In genomic region chr2L:8738253-8738665, dm6 we compare ENCODE assay signal across 1 fruit fly cellular context.
A peak's percentile ranks its signal among the peaks of the same experiment; 100 is the strongest.
TF ChIP-seq lines count a peak whose summit lies in the region.

No protein-coding gene starts in this region.

TF ChIP-seq in whole organism, embryonic, 481 proteins besides CTCF, POLR2A, EP300 and RAD21 (continued from another document and continues in another):
- peak; percentile 68 for TF ChIP-seq cwo (GFP tag; optimal IDR thresholded peaks at IDR 0.05; lab: Kevin White, UChicago)
- peak; percentile 69 for TF ChIP-seq sens (GFP tag; lab: Kevin White, UChicago)
- TF ChIP-seq wdn (GFP tag; IDR thresholded peaks at IDR 0.05; lab: Robert Waterston, UW): 0 out of 2 replicates have a peak, but pooled peaks have one; percentile 38
- no peak for TF ChIP-seq prd (optimal IDR thresholded peaks at IDR 0.05; lab: Kevin White, UChicago)
- peak; percentile 54 for TF ChIP-seq prd (GFP tag; IDR thresholded peaks at IDR 0.05; lab: Robert Waterston, UW)
- TF ChIP-seq schlank (tag; optimal IDR thresholded peaks at IDR 0.05; lab: Kevin White, UChicago): peak; percentile 26
- peak; percentile 63 for TF ChIP-seq CG9932 (GFP tag; IDR thresholded peaks at IDR 0.05; lab: Robert Waterston, UW)
- TF ChIP-seq dpn (GFP tag; optimal IDR thresholded peaks at IDR 0.05; lab: Kevin White, UChicago): peak; percentile 29 to 30
- peak; percentile 50 for TF ChIP-seq nau (GFP tag; optimal IDR thresholded peaks at IDR 0.05; lab: Kevin White, UChicago)
- TF ChIP-seq Meics (GFP tag; optimal IDR thresholded peaks at IDR 0.05; lab: Kevin White, UChicago): peak; percentile 52
- peak; percentile 78 for TF ChIP-seq grn (GFP tag; optimal IDR thresholded peaks at IDR 0.05; lab: Kevin White, UChicago)
- peak; percentile 72 for TF ChIP-seq CG12769 (tag; optimal IDR thresholded peaks at IDR 0.05; lab: Kevin White, UChicago)
- TF ChIP-seq jumu (GFP tag; optimal IDR thresholded peaks at IDR 0.05; lab: Kevin White, UChicago): no peak
- peak; percentile 98 for TF ChIP-seq mirr (GFP tag; optimal IDR thresholded peaks at IDR 0.05; lab: Kevin White, UChicago)
- no peak for TF ChIP-seq CG14860 (GFP tag; IDR thresholded peaks at IDR 0.05; lab: Robert Waterston, UW; ENCODE audit: partially characterized antibody)
- TF ChIP-seq HmgZ (tag; optimal IDR thresholded peaks at IDR 0.05; lab: Kevin White, UChicago): peak; percentile 71
- TF ChIP-seq CG8290 (GFP tag; optimal IDR thresholded peaks at IDR 0.05; lab: Kevin White, UChicago): no peak
- peak in 1 of 2 experiments; percentile 39 for TF ChIP-seq CG8290 (tag; optimal IDR thresholded peaks at IDR 0.05; lab: Kevin White, UChicago)
- TF ChIP-seq CG31441 (GFP tag; IDR thresholded peaks at IDR 0.05; lab: Robert Waterston, UW): peak; percentile 20; the same call in 1 of the 2 replicates
- peak; percentile 77 for TF ChIP-seq CG8281 (tag; optimal IDR thresholded peaks at IDR 0.05; lab: Kevin White, UChicago)
- TF ChIP-seq CG1529 (GFP tag; optimal IDR thresholded peaks at IDR 0.05; lab: Kevin White, UChicago): no peak
- 0 out of 2 replicates have a peak, but pooled peaks have one; percentile 33 for TF ChIP-seq CG4730 (GFP tag; IDR thresholded peaks at IDR 0.05; lab: Robert Waterston, UW)
- TF ChIP-seq Pdp1 (GFP tag; optimal IDR thresholded peaks at IDR 0.05; lab: Kevin White, UChicago): peak; percentile 14 to 90
- no peak for TF ChIP-seq ham (GFP tag; IDR thresholded peaks at IDR 0.05; lab: Robert Waterston, UW)
- peak; percentile 29; the same call in 1 of the 3 replicates for TF ChIP-seq CG14050 (GFP tag; IDR thresholded peaks at IDR 0.05; lab: Robert Waterston, UW)
- peak; percentile 48 for TF ChIP-seq Sox102F (GFP tag; optimal IDR thresholded peaks at IDR 0.05; lab: Kevin White, UChicago)
- peak; percentile 9 for TF ChIP-seq CG15011 (GFP tag; optimal IDR thresholded peaks at IDR 0.05; lab: Kevin White, UChicago)
- no peak for TF ChIP-seq Doc2 (GFP tag; IDR thresholded peaks at IDR 0.05; lab: Robert Waterston, UW)
- peak; percentile 56 for TF ChIP-seq CG10543 (GFP tag; optimal IDR thresholded peaks at IDR 0.05; lab: Kevin White, UChicago)
- TF ChIP-seq CG18262 (tag; optimal IDR thresholded peaks at IDR 0.05; lab: Kevin White, UChicago): peak; percentile 25
- TF ChIP-seq CG15479 (GFP tag; optimal IDR thresholded peaks at IDR 0.05; lab: Kevin White, UChicago): peak; percentile 36
- peak; percentile 34 for TF ChIP-seq CG17359 (tag; optimal IDR thresholded peaks at IDR 0.05; lab: Kevin White, UChicago)
- TF ChIP-seq CG7839 (tag; optimal IDR thresholded peaks at IDR 0.05; lab: Kevin White, UChicago): peak; percentile 47
- peak; percentile 88 for TF ChIP-seq CG34376 (GFP tag; optimal IDR thresholded peaks at IDR 0.05; lab: Kevin White, UChicago)
- TF ChIP-seq PHDP (tag; optimal IDR thresholded peaks at IDR 0.05; lab: Kevin White, UChicago): peak; percentile 59
- TF ChIP-seq CG2678 (tag; optimal IDR thresholded peaks at IDR 0.05; lab: Kevin White, UChicago): peak; percentile 68
- peak; percentile 25 for TF ChIP-seq CG10147 (GFP tag; optimal IDR thresholded peaks at IDR 0.05; lab: Kevin White, UChicago)
- peak; percentile 69 for TF ChIP-seq sd (tag; optimal IDR thresholded peaks at IDR 0.05; lab: Kevin White, UChicago)
- TF ChIP-seq CG17361 (GFP tag; IDR thresholded peaks at IDR 0.05; lab: Robert Waterston, UW): peak; percentile 45; the same call in 1 of the 3 replicates
- peak; percentile 66 for TF ChIP-seq Hmr (GFP tag; optimal IDR thresholded peaks at IDR 0.05; lab: Kevin White, UChicago)
- TF ChIP-seq chinmo (GFP tag; IDR thresholded peaks at IDR 0.05; lab: Robert Waterston, UW; ENCODE audit: partially characterized antibody): 0 out of 4 replicates have a peak, but pooled peaks have one; percentile 33
- peak; percentile 27 for TF ChIP-seq maf-S (GFP tag; optimal IDR thresholded peaks at IDR 0.05; lab: Kevin White, UChicago)
- peak; percentile 58 for TF ChIP-seq Awh (GFP tag; IDR thresholded peaks at IDR 0.05; lab: Robert Waterston, UW)
- TF ChIP-seq CG10366 (GFP tag; IDR thresholded peaks at IDR 0.05; lab: Robert Waterston, UW): peak; percentile 58; the same call in 1 of the 2 replicates
- TF ChIP-seq Fer1 (GFP tag; optimal IDR thresholded peaks at IDR 0.05; lab: Kevin White, UChicago): peak; percentile 60
- TF ChIP-seq scrt (GFP tag; optimal IDR thresholded peaks at IDR 0.05; lab: Kevin White, UChicago): peak; percentile 54
- peak; percentile 20 for TF ChIP-seq Oli (tag; optimal IDR thresholded peaks at IDR 0.05; lab: Kevin White, UChicago)
- TF ChIP-seq zfh1 (GFP tag; IDR thresholded peaks at IDR 0.05; lab: Robert Waterston, UW): 0 out of 3 replicates have a peak, but pooled peaks have one; percentile 18
- peak; percentile 49 for TF ChIP-seq NfI (GFP tag; optimal IDR thresholded peaks at IDR 0.05; lab: Kevin White, UChicago)
- peak; percentile 94 for TF ChIP-seq exex (tag; optimal IDR thresholded peaks at IDR 0.05; lab: Kevin White, UChicago)
- no peak for TF ChIP-seq CG34224 (GFP tag; IDR thresholded peaks at IDR 0.05; lab: Robert Waterston, UW; ENCODE audit: partially characterized antibody)
- peak; percentile 45 for TF ChIP-seq CG1603 (tag; optimal IDR thresholded peaks at IDR 0.05; lab: Kevin White, UChicago)
- peak in 1 of 2 experiments; percentile 26 for TF ChIP-seq Hr51 (GFP tag; optimal IDR thresholded peaks at IDR 0.05; lab: Kevin White, UChicago)
- TF ChIP-seq stc (GFP tag; IDR thresholded peaks at IDR 0.05; lab: Robert Waterston, UW): peak; percentile 44; the same call in 1 of the 2 replicates
- TF ChIP-seq tna (GFP tag; IDR thresholded peaks at IDR 0.05; lab: Robert Waterston, UW; ENCODE audit: partially characterized antibody): peak; percentile 28; the same call in 1 of the 2 replicates
- peak; percentile 49; the same call in 1 of the 3 replicates for TF ChIP-seq ken (GFP tag; IDR thresholded peaks at IDR 0.05; lab: Robert Waterston, UW)
- TF ChIP-seq crc (GFP tag; optimal IDR thresholded peaks at IDR 0.05; lab: Kevin White, UChicago): peak; percentile 12
- peak; percentile 40 for TF ChIP-seq Hand (GFP tag; optimal IDR thresholded peaks at IDR 0.05; lab: Kevin White, UChicago)
- peak; percentile 51; the same call in 1 of the 2 replicates for TF ChIP-seq Adf1 (GFP tag; IDR thresholded peaks at IDR 0.05; lab: Robert Waterston, UW)
- TF ChIP-seq CG3726 (GFP tag; IDR thresholded peaks at IDR 0.05; lab: Robert Waterston, UW): no peak
- TF ChIP-seq CG11398 (GFP tag; optimal IDR thresholded peaks at IDR 0.05; lab: Kevin White, UChicago): no peak
- no peak; the same call in 2 of the 3 replicates for TF ChIP-seq HLH4C (GFP tag; IDR thresholded peaks at IDR 0.05; lab: Robert Waterston, UW; ENCODE audit: partially characterized antibody)
- no peak for TF ChIP-seq slp2 (GFP tag; optimal IDR thresholded peaks at IDR 0.05; lab: Kevin White, UChicago)
- 0 out of 2 replicates have a peak, but pooled peaks have one; percentile 18 for TF ChIP-seq Drgx (GFP tag; IDR thresholded peaks at IDR 0.05; lab: Robert Waterston, UW)
- TF ChIP-seq Hr3 (GFP tag; optimal IDR thresholded peaks at IDR 0.05; lab: Kevin White, UChicago): peak; percentile 36
- TF ChIP-seq CG15601 (tag; optimal IDR thresholded peaks at IDR 0.05; lab: Kevin White, UChicago): peak; percentile 11
- TF ChIP-seq CG10654 (GFP tag; optimal IDR thresholded peaks at IDR 0.05; lab: Kevin White, UChicago): no peak
- peak; percentile 93 for TF ChIP-seq row (GFP tag; IDR thresholded peaks at IDR 0.05; lab: Robert Waterston, UW)
- peak; percentile 60; the same call in 1 of the 2 replicates for TF ChIP-seq NFAT (GFP tag; IDR thresholded peaks at IDR 0.05; lab: Robert Waterston, UW)
- no peak for TF ChIP-seq Ets97D (GFP tag; optimal IDR thresholded peaks at IDR 0.05; lab: Kevin White, UChicago)
- TF ChIP-seq CG10274 (GFP tag; optimal IDR thresholded peaks at IDR 0.05; lab: Kevin White, UChicago): peak; percentile 5
- TF ChIP-seq chn (GFP tag; optimal IDR thresholded peaks at IDR 0.05; lab: Kevin White, UChicago): peak; percentile 2
- peak; percentile 34; the same call in 1 of the 2 replicates for TF ChIP-seq gsb (GFP tag; IDR thresholded peaks at IDR 0.05; lab: Robert Waterston, UW)
- TF ChIP-seq Xbp1 (GFP tag; optimal IDR thresholded peaks at IDR 0.05; lab: Kevin White, UChicago): peak; percentile 34
- TF ChIP-seq CG6272 (GFP tag; IDR thresholded peaks at IDR 0.05; lab: Robert Waterston, UW): no peak
- TF ChIP-seq CoRest (tag; optimal IDR thresholded peaks at IDR 0.05; lab: Kevin White, UChicago): peak; percentile 21
- TF ChIP-seq CG13894 (tag; optimal IDR thresholded peaks at IDR 0.05; lab: Kevin White, UChicago): peak; percentile 52
- TF ChIP-seq shn (GFP tag; optimal IDR thresholded peaks at IDR 0.05; lab: Kevin White, UChicago): peak; percentile 40
- TF ChIP-seq CG9876 (GFP tag; optimal IDR thresholded peaks at IDR 0.05; lab: Kevin White, UChicago): no peak
- peak; percentile 30 for TF ChIP-seq Asciz (GFP tag; optimal IDR thresholded peaks at IDR 0.05; lab: Kevin White, UChicago)
- no peak for TF ChIP-seq eyg (GFP tag; optimal IDR thresholded peaks at IDR 0.05; lab: Kevin White, UChicago)
- TF ChIP-seq CrebB (tag; optimal IDR thresholded peaks at IDR 0.05; lab: Kevin White, UChicago): peak; percentile 20
- peak; percentile 52 for TF ChIP-seq gro (GFP tag; optimal IDR thresholded peaks at IDR 0.05; lab: Kevin White, UChicago)
- peak; percentile 79 for TF ChIP-seq CG18599 (GFP tag; optimal IDR thresholded peaks at IDR 0.05; lab: Kevin White, UChicago)
- peak; percentile 41 for TF ChIP-seq CG16863 (GFP tag; optimal IDR thresholded peaks at IDR 0.05; lab: Kevin White, UChicago)
- TF ChIP-seq GATAe (GFP tag; conservative IDR thresholded peaks at IDR 0.05; lab: Robert Waterston, UW): peak; percentile 91
- TF ChIP-seq CG15269 (tag; optimal IDR thresholded peaks at IDR 0.05; lab: Kevin White, UChicago): peak; percentile 39
- no peak for TF ChIP-seq CG6254 (GFP tag; optimal IDR thresholded peaks at IDR 0.05; lab: Kevin White, UChicago)
- TF ChIP-seq btn (GFP tag; optimal IDR thresholded peaks at IDR 0.05; lab: Kevin White, UChicago): no peak
- TF ChIP-seq CG6689 (GFP tag; IDR thresholded peaks at IDR 0.05; lab: Robert Waterston, UW): peak; percentile 61
- TF ChIP-seq CG9727 (GFP tag; optimal IDR thresholded peaks at IDR 0.05; lab: Kevin White, UChicago): peak; percentile 28
- 0 out of 2 replicates have a peak, but pooled peaks have one; percentile 25 for TF ChIP-seq CG32772 (GFP tag; IDR thresholded peaks at IDR 0.05; lab: Robert Waterston, UW)
- peak; percentile 9 for TF ChIP-seq tx (GFP tag; optimal IDR thresholded peaks at IDR 0.05; lab: Kevin White, UChicago)
- peak; percentile 78 for TF ChIP-seq CG2120 (GFP tag; optimal IDR thresholded peaks at IDR 0.05; lab: Kevin White, UChicago)
- TF ChIP-seq Ravus (GFP tag; IDR thresholded peaks at IDR 0.05; lab: Robert Waterston, UW): no peak
- TF ChIP-seq CG6813 (GFP tag; optimal IDR thresholded peaks at IDR 0.05; lab: Kevin White, UChicago): peak; percentile 15
- peak; percentile 83 for TF ChIP-seq sug (tag; optimal IDR thresholded peaks at IDR 0.05; lab: Kevin White, UChicago)
- peak; percentile 51 for TF ChIP-seq tap (tag; optimal IDR thresholded peaks at IDR 0.05; lab: Kevin White, UChicago)
- TF ChIP-seq bab2 (GFP tag; optimal IDR thresholded peaks at IDR 0.05; lab: Kevin White, UChicago): peak; percentile 14
- peak; percentile 68 for TF ChIP-seq CG14441 (GFP tag; IDR thresholded peaks at IDR 0.05; lab: Robert Waterston, UW)
- peak; percentile 37; the same call in 1 of the 3 replicates for TF ChIP-seq CG11695 (GFP tag; IDR thresholded peaks at IDR 0.05; lab: Robert Waterston, UW)
- TF ChIP-seq CG11085 (GFP tag; IDR thresholded peaks at IDR 0.05; lab: Robert Waterston, UW): peak; percentile 26; the same call in 1 of the 2 replicates
- TF ChIP-seq CG9215 (GFP tag; IDR thresholded peaks at IDR 0.05; lab: Robert Waterston, UW): no peak
- TF ChIP-seq CG3163 (GFP tag; optimal IDR thresholded peaks at IDR 0.05; lab: Kevin White, UChicago): peak; percentile 26
- TF ChIP-seq slbo (GFP tag; IDR thresholded peaks at IDR 0.05; lab: Robert Waterston, UW): peak; percentile 73
- TF ChIP-seq ind (GFP tag; optimal IDR thresholded peaks at IDR 0.05; lab: Kevin White, UChicago): peak; percentile 39
- TF ChIP-seq CG17328 (GFP tag; IDR thresholded peaks at IDR 0.05; lab: Robert Waterston, UW): peak; percentile 51
- 0 out of 2 replicates have a peak, but pooled peaks have one; percentile 25 for TF ChIP-seq E2f1 (GFP tag; IDR thresholded peaks at IDR 0.05; lab: Robert Waterston, UW)
- peak; percentile 49 for TF ChIP-seq CG12659 (GFP tag; optimal IDR thresholded peaks at IDR 0.05; lab: Kevin White, UChicago)
- TF ChIP-seq ara (GFP tag; IDR thresholded peaks at IDR 0.05; lab: Robert Waterston, UW): peak; percentile 66
- peak; percentile 68 for TF ChIP-seq gem (tag; optimal IDR thresholded peaks at IDR 0.05; lab: Kevin White, UChicago)
- peak; percentile 49 for TF ChIP-seq CG8924 (tag; optimal IDR thresholded peaks at IDR 0.05; lab: Kevin White, UChicago)
- TF ChIP-seq CG11504 (tag; optimal IDR thresholded peaks at IDR 0.05; lab: Kevin White, UChicago): peak; percentile 40
- no peak for TF ChIP-seq MESR4 (GFP tag; optimal IDR thresholded peaks at IDR 0.05; lab: Kevin White, UChicago)
- peak; percentile 21 for TF ChIP-seq ftz-f1 (GFP tag; optimal IDR thresholded peaks at IDR 0.05; lab: Kevin White, UChicago)
- no peak for TF ChIP-seq Ptx1 (GFP tag; IDR thresholded peaks at IDR 0.05; lab: Robert Waterston, UW)
- no peak for TF ChIP-seq peb (GFP tag; IDR thresholded peaks at IDR 0.05; lab: Robert Waterston, UW)
- TF ChIP-seq CG7556 (GFP tag; optimal IDR thresholded peaks at IDR 0.05; lab: Kevin White, UChicago): peak; percentile 38
- peak; percentile 23 for TF ChIP-seq CG7786 (GFP tag; optimal IDR thresholded peaks at IDR 0.05; lab: Kevin White, UChicago)
- no peak for TF ChIP-seq Max (GFP tag; optimal IDR thresholded peaks at IDR 0.05; lab: Kevin White, UChicago)
- TF ChIP-seq bsh (GFP tag; optimal IDR thresholded peaks at IDR 0.05; lab: Kevin White, UChicago): peak in 1 of 2 experiments; percentile 13
- peak; percentile 40 for TF ChIP-seq CG15514 (GFP tag; optimal IDR thresholded peaks at IDR 0.05; lab: Kevin White, UChicago)
- TF ChIP-seq CG17802 (tag; optimal IDR thresholded peaks at IDR 0.05; lab: Kevin White, UChicago): no peak
- TF ChIP-seq Hsf (GFP tag; optimal IDR thresholded peaks at IDR 0.05; lab: Kevin White, UChicago): peak; percentile 39
- no peak for TF ChIP-seq ssp (GFP tag; IDR thresholded peaks at IDR 0.05; lab: Robert Waterston, UW)
- peak; percentile 33 for TF ChIP-seq CG13424 (tag; optimal IDR thresholded peaks at IDR 0.05; lab: Kevin White, UChicago)
- no peak for TF ChIP-seq CG10209 (GFP tag; optimal IDR thresholded peaks at IDR 0.05; lab: Kevin White, UChicago)
- TF ChIP-seq CG17385 (GFP tag; optimal IDR thresholded peaks at IDR 0.05; lab: Kevin White, UChicago): peak; percentile 33
